Worm (Caenorhabditis elegans) whole organism, mixed stage, embryonic: ENCODE results near the gene pifk-1.

Experiments
- M03D4.4 ChIP-seq: sonication (generic microtip); optimal IDR thresholded peaks from 2 replicates; lab custom pipeline; 2017; ENCODE audit warnings: mild to moderate bottlenecking, missing genetic modification characterization, missing compliant biosample characterization
- bed-3 ChIP-seq: fragments of 200-800 bp; sonication (Bioruptor generic); optimal IDR thresholded peaks from 3 replicates; lab custom pipeline; 2018; ENCODE audit warnings: mild to moderate bottlenecking, missing genetic modification characterization, moderate library complexity, missing compliant biosample characterization
- blmp-1 ChIP-seq: fragments of 150-350 bp; optimal IDR thresholded peaks from 2 replicates; lab custom pipeline; 2014; ENCODE audit warnings: missing biosample characterization, missing genetic modification characterization
- ceh-39 ChIP-seq: fragments of 150-350 bp; optimal IDR thresholded peaks from 2 replicates; lab custom pipeline; 2014; ENCODE audit warnings: missing biosample characterization, missing genetic modification characterization
- ceh-43 ChIP-seq: fragments of 200-800 bp; sonication (Bioruptor generic); optimal IDR thresholded peaks from 2 replicates; lab custom pipeline; 2018; ENCODE audit warnings: mild to moderate bottlenecking, missing genetic modification characterization, moderate library complexity, missing compliant biosample characterization
- ceh-83 ChIP-seq: fragments of 200-800 bp; sonication (Bioruptor generic); optimal IDR thresholded peaks from 2 replicates; lab custom pipeline; 2018; ENCODE audit warnings: mild to moderate bottlenecking, missing genetic modification characterization, missing compliant biosample characterization
- ces-1 ChIP-seq: fragments of 150-350 bp; optimal IDR thresholded peaks from 2 replicates; lab custom pipeline; 2014; ENCODE audit warnings: missing biosample characterization, missing genetic modification reagents, missing genetic modification characterization
- cnd-1 ChIP-seq: fragments of 200-800 bp; sonication (Bioruptor generic); optimal IDR thresholded peaks from 2 replicates; lab custom pipeline; 2018; ENCODE audit warnings: mild to moderate bottlenecking, missing genetic modification characterization, missing compliant biosample characterization
- drap-1 ChIP-seq: fragments of 200-800 bp; sonication (Bioruptor generic); optimal IDR thresholded peaks from 3 replicates; lab custom pipeline; 2018; ENCODE audit warnings: mild to moderate bottlenecking, missing genetic modification characterization, missing compliant biosample characterization
- elt-1 ChIP-seq: sonication (generic microtip); optimal IDR thresholded peaks from 2 replicates; lab custom pipeline; 2017; ENCODE audit warnings: missing genetic modification characterization, mild to moderate bottlenecking, missing compliant biosample characterization, antibody characterized with exemption, moderate library complexity, borderline replicate concordance; ENCODE audit not compliant: insufficient read depth
- elt-3 ChIP-seq: fragments of 150-350 bp; optimal IDR thresholded peaks from 2 replicates; lab custom pipeline; 2014; ENCODE audit warnings: missing biosample characterization, missing genetic modification characterization
- flh-1 ChIP-seq: fragments of 200-800 bp; sonication (Bioruptor generic); optimal IDR thresholded peaks from 2 replicates; lab custom pipeline; 2018; ENCODE audit warnings: mild to moderate bottlenecking, missing genetic modification characterization, moderate library complexity, missing compliant biosample characterization
- ham-2 ChIP-seq: fragments of 200-800 bp; sonication (Bioruptor generic); optimal IDR thresholded peaks from 2 replicates; lab custom pipeline; 2018; ENCODE audit warnings: mild to moderate bottlenecking, missing genetic modification characterization, missing compliant biosample characterization
- hlh-1 ChIP-seq: fragments of 150-350 bp; optimal IDR thresholded peaks from 2 replicates; lab custom pipeline; 2014; ENCODE audit warnings: missing biosample characterization, missing genetic modification reagents, missing genetic modification characterization
- lin-13 ChIP-seq: fragments of 150-350 bp; optimal IDR thresholded peaks from 2 replicates; lab custom pipeline; 2014; ENCODE audit warnings: missing biosample characterization, missing genetic modification characterization
- lin-32 ChIP-seq: fragments of 200-800 bp; sonication (Bioruptor generic); optimal IDR thresholded peaks from 2 replicates; lab custom pipeline; 2018; ENCODE audit warnings: mild to moderate bottlenecking, missing genetic modification characterization, missing compliant biosample characterization
- lsy-2 ChIP-seq: fragments of 150-350 bp; optimal IDR thresholded peaks from 2 replicates; lab custom pipeline; 2014; ENCODE audit warnings: missing biosample characterization, missing genetic modification characterization
- mab-5 ChIP-seq: fragments of 150-350 bp; optimal IDR thresholded peaks from 2 replicates; lab custom pipeline; 2014; ENCODE audit warnings: missing biosample characterization, missing genetic modification characterization
- mep-1 ChIP-seq: fragments of 150-350 bp; optimal IDR thresholded peaks from 2 replicates; lab custom pipeline; 2017; ENCODE audit warnings: missing biosample characterization, missing genetic modification reagents, missing genetic modification characterization, inconsistent platforms
- mls-2 ChIP-seq: sonication (generic microtip); optimal IDR thresholded peaks from 2 replicates; lab custom pipeline; 2016; ENCODE audit warnings: mild to moderate bottlenecking, missing genetic modification characterization, moderate library complexity, missing compliant biosample characterization
- nhr-12 ChIP-seq: fragments of 150-350 bp; optimal IDR thresholded peaks from 2 replicates; lab custom pipeline; 2014; ENCODE audit warnings: missing biosample characterization, missing genetic modification characterization
- nhr-2 ChIP-seq: fragments of 150-350 bp; optimal IDR thresholded peaks from 2 replicates; lab custom pipeline; 2014; ENCODE audit warnings: missing biosample characterization, missing genetic modification characterization
- nhr-237 ChIP-seq: fragments of 150-350 bp; optimal IDR thresholded peaks from 2 replicates; lab custom pipeline; 2014; ENCODE audit warnings: missing biosample characterization, missing genetic modification characterization
- nhr-28 ChIP-seq: fragments of 150-350 bp; optimal IDR thresholded peaks from 2 replicates; lab custom pipeline; 2014; ENCODE audit warnings: missing biosample characterization, missing genetic modification characterization
- nhr-76 ChIP-seq: sonication (generic microtip); optimal IDR thresholded peaks from 2 replicates; lab custom pipeline; 2017; ENCODE audit warnings: missing biosample characterization, missing genetic modification characterization
- pha-4 ChIP-seq: fragments of 150-350 bp; optimal IDR thresholded peaks from 2 replicates; lab custom pipeline; 2018; ENCODE audit warnings: missing biosample characterization, missing genetic modification reagents, missing genetic modification characterization
- sem-2 ChIP-seq: fragments of 200-800 bp; sonication (Bioruptor generic); optimal IDR thresholded peaks from 2 replicates; lab custom pipeline; 2018; ENCODE audit warnings: mild to moderate bottlenecking, missing genetic modification characterization, missing compliant biosample characterization
- snpc-4 ChIP-seq: fragments of 150-350 bp; optimal IDR thresholded peaks from 2 replicates; lab custom pipeline; 2014; ENCODE audit warnings: missing biosample characterization, missing genetic modification characterization
- sptf-1 ChIP-seq: sonication (generic microtip); optimal IDR thresholded peaks from 2 replicates; lab custom pipeline; 2017; ENCODE audit warnings: mild to moderate bottlenecking, missing genetic modification characterization, moderate library complexity, missing compliant biosample characterization
- tbx-8 ChIP-seq: fragments of 200-800 bp; sonication (Bioruptor generic); optimal IDR thresholded peaks from 2 replicates; lab custom pipeline; 2018; ENCODE audit warnings: mild to moderate bottlenecking, missing genetic modification characterization, moderate library complexity, missing compliant biosample characterization
- unc-120 ChIP-seq: sonication (generic microtip); optimal IDR thresholded peaks from 2 replicates; lab custom pipeline; 2017; ENCODE audit warnings: missing genetic modification characterization, missing compliant biosample characterization; ENCODE audit not compliant: poor library complexity, severe bottlenecking
- unc-39 ChIP-seq: fragments of 150-350 bp; optimal IDR thresholded peaks from 2 replicates; lab custom pipeline; 2014; ENCODE audit warnings: missing biosample characterization, missing genetic modification characterization
- unc-62 ChIP-seq: fragments of 150-350 bp; optimal IDR thresholded peaks from 2 replicates; lab custom pipeline; 2014; ENCODE audit warnings: missing biosample characterization, missing genetic modification reagents, missing genetic modification characterization
- zip-8 ChIP-seq: fragments of 150-350 bp; optimal IDR thresholded peaks from 2 replicates; lab custom pipeline; 2014; ENCODE audit warnings: missing biosample characterization, missing genetic modification characterization
- ztf-11 ChIP-seq: fragments of 150-350 bp; optimal IDR thresholded peaks from 2 replicates; lab custom pipeline; 2014; ENCODE audit warnings: missing biosample characterization, missing genetic modification characterization

The pifk-1 gene

ce11 chrX:954499-955061 is 30.3 kb upstream of the pifk-1 start, which contains the start of gene apm-3:
Gene apm-3 (plus strand): TSS chrX:954975.
- no peak for TF ChIP-seq lin-32 (GFP tag; lab: Kevin White, UChicago)
- peak; percentile 6 for TF ChIP-seq lsy-2 (tag; lab: Kevin White, UChicago)
- no peak for TF ChIP-seq ceh-83 (GFP tag; lab: Kevin White, UChicago)
- no peak for TF ChIP-seq hlh-1
- TF ChIP-seq cnd-1: no peak
- TF ChIP-seq ham-2: no peak
- TF ChIP-seq nhr-12 (tag; lab: Kevin White, UChicago): no peak
- no peak for TF ChIP-seq ceh-43 (GFP tag; lab: Kevin White, UChicago)
- TF ChIP-seq snpc-4: no peak
- TF ChIP-seq mep-1 (tag; lab: Kevin White, UChicago): peak; percentile 51
- TF ChIP-seq lin-13 (tag; lab: Kevin White, UChicago): peak; percentile 12
- no peak for TF ChIP-seq M03D4.4 (tag; lab: Kevin White, UChicago)
- TF ChIP-seq nhr-28 (tag; lab: Kevin White, UChicago): no peak
- TF ChIP-seq unc-120 (tag; lab: Kevin White, UChicago): no peak
- no peak for TF ChIP-seq mab-5
- no peak for TF ChIP-seq nhr-76 (tag; lab: Kevin White, UChicago)
- peak; percentile 82 for TF ChIP-seq ces-1
- peak; percentile 5 for TF ChIP-seq nhr-2
- TF ChIP-seq ceh-39 (tag; lab: Kevin White, UChicago): no peak
- no peak for TF ChIP-seq elt-1 (tag; lab: Kevin White, UChicago)
- peak; percentile 3 for TF ChIP-seq unc-62 (GFP tag; lab: Kevin White, UChicago)
- TF ChIP-seq ztf-11: no peak
- no peak for TF ChIP-seq elt-3 (tag; lab: Kevin White, UChicago)
- TF ChIP-seq bed-3 (GFP tag; lab: Kevin White, UChicago): no peak
- no peak for TF ChIP-seq unc-39 (tag; lab: Kevin White, UChicago)
- TF ChIP-seq blmp-1 (tag; lab: Kevin White, UChicago): no peak

DNA sequence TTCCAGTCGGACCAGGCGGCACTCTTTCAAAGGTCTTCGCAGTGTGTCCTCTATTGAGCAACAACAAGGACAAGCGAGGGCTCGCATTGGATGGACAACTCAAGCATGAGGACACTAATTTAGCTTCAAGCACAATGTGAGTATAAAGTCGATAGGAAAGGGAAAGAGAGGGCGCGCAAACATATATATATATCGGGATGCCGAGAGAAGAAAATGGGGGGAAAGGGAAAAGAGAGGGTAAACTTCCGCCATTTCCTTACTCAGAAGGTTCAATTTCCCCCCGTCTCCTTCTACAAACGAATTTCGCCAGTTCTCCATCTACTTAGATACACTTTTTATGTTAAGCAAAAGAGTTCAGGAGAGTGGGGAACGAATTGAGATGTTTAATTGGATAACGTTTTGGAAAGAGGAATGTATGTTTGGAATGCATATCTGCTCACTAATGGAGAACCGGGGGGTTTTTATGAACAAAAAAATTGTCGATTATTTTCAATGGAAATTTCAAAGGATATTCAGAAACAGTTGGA is 28.3 kb upstream of the pifk-1 start:
- TF ChIP-seq M03D4.4 (tag; lab: Kevin White, UChicago) (no peak), ceh-39 (tag; lab: Kevin White, UChicago) (no peak), mls-2 (tag; lab: Kevin White, UChicago) (peak; percentile 33), unc-39 (tag; lab: Kevin White, UChicago) (no peak), sem-2 (no peak), zip-8 (tag; lab: Kevin White, UChicago) (no peak), ces-1 (peak; percentile 52)

ce11 chrX:950482-950881 is 26.2 kb upstream of the pifk-1 start, which contains the start of gene arr-1:
Gene arr-1 (plus strand): TSS chrX:950782.
- TF ChIP-seq lsy-2 (tag; lab: Kevin White, UChicago) (no peak), cnd-1 (no peak), M03D4.4 (tag; lab: Kevin White, UChicago) (no peak), unc-39 (tag; lab: Kevin White, UChicago) (no peak), blmp-1 (tag; lab: Kevin White, UChicago) (no peak), nhr-237 (tag; lab: Kevin White, UChicago) (no peak), nhr-12 (tag; lab: Kevin White, UChicago) (no peak), tbx-8 (no peak), mls-2 (tag; lab: Kevin White, UChicago) (no peak), nhr-28 (tag; lab: Kevin White, UChicago) (no peak), lin-32 (GFP tag; lab: Kevin White, UChicago) (no peak), sem-2 (no peak), ces-1 (no peak), nhr-2 (no peak)

ce11 chrX:949466-949865 is 25.2 kb upstream of the pifk-1 start:
- peak; percentile 91 for TF ChIP-seq mep-1 (tag; lab: Kevin White, UChicago)
- TF ChIP-seq ham-2: peak; percentile 37
- TF ChIP-seq lsy-2 (tag; lab: Kevin White, UChicago): peak; percentile 79
- peak; percentile 40 for TF ChIP-seq unc-39 (tag; lab: Kevin White, UChicago)
- TF ChIP-seq elt-3 (tag; lab: Kevin White, UChicago): peak; percentile 29
- TF ChIP-seq ceh-83 (GFP tag; lab: Kevin White, UChicago): no peak
- TF ChIP-seq hlh-1: peak; percentile 68
- peak; percentile 56 for TF ChIP-seq elt-1 (tag; lab: Kevin White, UChicago)
- peak; percentile 87 for TF ChIP-seq drap-1
- TF ChIP-seq mab-5: no peak
- no peak for TF ChIP-seq zip-8 (tag; lab: Kevin White, UChicago)
- TF ChIP-seq pha-4 (tag; lab: Kevin White, UChicago): peak; percentile 90
- TF ChIP-seq flh-1 (GFP tag; lab: Kevin White, UChicago): no peak
- peak; percentile 69 for TF ChIP-seq nhr-2
- no peak for TF ChIP-seq nhr-28 (tag; lab: Kevin White, UChicago)
- TF ChIP-seq mls-2 (tag; lab: Kevin White, UChicago): peak; percentile 91
- peak; percentile 71 for TF ChIP-seq cnd-1
- peak; percentile 41 for TF ChIP-seq ceh-39 (tag; lab: Kevin White, UChicago)
- peak; percentile 96 for TF ChIP-seq ces-1
- peak; percentile 29 for TF ChIP-seq bed-3 (GFP tag; lab: Kevin White, UChicago)
- no peak for TF ChIP-seq snpc-4
- peak; percentile 98 for TF ChIP-seq unc-120 (tag; lab: Kevin White, UChicago)
- TF ChIP-seq lin-13 (tag; lab: Kevin White, UChicago): peak; percentile 85
- TF ChIP-seq nhr-12 (tag; lab: Kevin White, UChicago): no peak
- no peak for TF ChIP-seq nhr-76 (tag; lab: Kevin White, UChicago)
- TF ChIP-seq sem-2: no peak
- peak; percentile 93 for TF ChIP-seq unc-62 (GFP tag; lab: Kevin White, UChicago)
- peak; percentile 6 for TF ChIP-seq lin-32 (GFP tag; lab: Kevin White, UChicago)
- peak; percentile 4 for TF ChIP-seq ceh-43 (GFP tag; lab: Kevin White, UChicago)
- TF ChIP-seq blmp-1 (tag; lab: Kevin White, UChicago): no peak
- peak; percentile 25 for TF ChIP-seq tbx-8
- TF ChIP-seq ztf-11: peak; percentile 76
- TF ChIP-seq M03D4.4 (tag; lab: Kevin White, UChicago): peak; percentile 71
- peak; percentile 90 for TF ChIP-seq nhr-237 (tag; lab: Kevin White, UChicago)
- peak; percentile 85 for TF ChIP-seq sptf-1
